Fruit fly (Drosophila melanogaster): ENCODE data around the gene Ada1-2.

The Ada1-2 gene

DNA sequence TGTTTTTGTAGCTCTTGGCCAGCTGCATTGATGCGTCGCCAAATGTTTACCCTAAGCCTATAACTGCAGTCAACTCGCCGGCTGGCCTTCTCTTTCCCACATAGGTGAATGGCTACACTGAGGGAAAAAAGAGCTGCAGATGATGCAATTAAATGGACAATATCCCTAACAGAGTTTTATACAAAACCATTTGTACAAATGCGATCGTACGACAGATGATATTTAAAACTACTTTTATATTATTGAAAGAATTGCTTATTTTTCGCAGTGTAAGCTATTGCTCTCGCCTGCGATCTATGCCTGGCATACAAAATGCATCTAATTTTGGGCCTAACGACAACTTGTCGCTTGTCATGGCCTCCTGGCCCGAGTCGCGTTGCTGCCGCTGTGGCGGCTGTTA lies 42.8 kb upstream of the Ada1-2 start (continued):
- TF ChIP-seq dac (GFP tag; optimal IDR thresholded peaks at IDR 0.05), result peak; percentile 87
- peak; percentile 9 for TF ChIP-seq CG9139 (GFP tag; optimal IDR thresholded peaks at IDR 0.05)
- TF ChIP-seq Sox102F (GFP tag; optimal IDR thresholded peaks at IDR 0.05), result no peak
- peak; percentile 64 for TF ChIP-seq CG1621 (tag; optimal IDR thresholded peaks at IDR 0.05)
- TF ChIP-seq topi (GFP tag; optimal IDR thresholded peaks at IDR 0.05), result peak; percentile 25
- peak; percentile 89 for TF ChIP-seq Gug (GFP tag; IDR thresholded peaks at IDR 0.05)
- peak; percentile 84 for TF ChIP-seq Lpt (GFP tag; optimal IDR thresholded peaks at IDR 0.05)
- TF ChIP-seq Sox14 (GFP tag; optimal IDR thresholded peaks at IDR 0.05), result peak; percentile 75
- peak; percentile 52 for TF ChIP-seq CG11762 (GFP tag; optimal IDR thresholded peaks at IDR 0.05; ENCODE audit: insufficient read depth)
- peak; percentile 65 for TF ChIP-seq fd59A (GFP tag; optimal IDR thresholded peaks at IDR 0.05)
- TF ChIP-seq CG8632 (GFP tag; optimal IDR thresholded peaks at IDR 0.05), result peak; percentile 33
- peak; percentile 66 for TF ChIP-seq Hr38 (GFP tag; optimal IDR thresholded peaks at IDR 0.05)
- peak; percentile 90 for TF ChIP-seq CG4318 (GFP tag; optimal IDR thresholded peaks at IDR 0.05)
- TF ChIP-seq CG8319 (GFP tag; optimal IDR thresholded peaks at IDR 0.05), result no peak
- TF ChIP-seq Eip75B (GFP tag; optimal IDR thresholded peaks at IDR 0.05), result peak; percentile 59
- TF ChIP-seq spab (GFP tag; optimal IDR thresholded peaks at IDR 0.05), result peak; percentile 5
- no peak for TF ChIP-seq Ets21C (GFP tag; optimal IDR thresholded peaks at IDR 0.05)
- TF ChIP-seq OdsH (GFP tag; optimal IDR thresholded peaks at IDR 0.05), result peak; percentile 86
- TF ChIP-seq CG34406 (GFP tag; optimal IDR thresholded peaks at IDR 0.05), result peak; percentile 50
- TF ChIP-seq Ets96B (tag; optimal IDR thresholded peaks at IDR 0.05), result peak; percentile 31
- TF ChIP-seq CG3032 (tag; optimal IDR thresholded peaks at IDR 0.05), result peak; percentile 49
- TF ChIP-seq net (GFP tag; optimal IDR thresholded peaks at IDR 0.05), result peak; percentile 81
- peak; percentile 16 for TF ChIP-seq CG7368 (GFP tag; optimal IDR thresholded peaks at IDR 0.05)
- TF ChIP-seq Hr4 (GFP tag; optimal IDR thresholded peaks at IDR 0.05), result peak; percentile 94
- TF ChIP-seq CG32006 (GFP tag; optimal IDR thresholded peaks at IDR 0.05), result peak; percentile 94
- TF ChIP-seq CG6792 (GFP tag; optimal IDR thresholded peaks at IDR 0.05), result peak; percentile 47
- TF ChIP-seq CG8119 (GFP tag; IDR thresholded peaks at IDR 0.05), result peak; percentile 96
- peak; percentile 21 for TF ChIP-seq Smox (GFP tag; optimal IDR thresholded peaks at IDR 0.05)
- no peak for TF ChIP-seq fkh (GFP tag; optimal IDR thresholded peaks at IDR 0.05)
- TF ChIP-seq esn (GFP tag; optimal IDR thresholded peaks at IDR 0.05), result no peak
- peak; percentile 95 for TF ChIP-seq CG6163 (GFP tag; IDR thresholded peaks at IDR 0.05)
- TF ChIP-seq cyc (GFP tag; optimal IDR thresholded peaks at IDR 0.05), result peak; percentile 26

DNA sequence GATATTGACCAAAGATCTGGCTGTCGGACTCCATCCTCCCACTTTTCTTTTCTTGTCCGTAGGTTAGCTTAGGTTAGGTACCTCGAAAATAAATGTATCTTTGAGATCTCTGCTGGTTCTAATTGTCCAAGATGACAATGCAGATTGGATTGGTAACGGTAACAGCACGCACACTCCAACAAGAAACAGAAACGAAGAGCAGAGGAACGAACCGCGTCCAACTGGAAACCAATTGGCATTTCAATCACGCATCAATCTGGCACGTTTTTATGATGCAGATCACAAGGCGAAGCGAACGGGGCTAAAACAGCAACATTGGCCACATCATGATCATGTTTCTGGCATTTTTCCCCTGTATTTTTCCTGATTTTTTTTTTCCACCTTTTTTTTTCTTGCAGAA lies 36.9 kb upstream of the Ada1-2 start:
- TF ChIP-seq esn (GFP tag; optimal IDR thresholded peaks at IDR 0.05) (no peak), Ets96B (tag; optimal IDR thresholded peaks at IDR 0.05) (no peak), Lpt (GFP tag; optimal IDR thresholded peaks at IDR 0.05) (no peak), CG8632 (GFP tag; optimal IDR thresholded peaks at IDR 0.05) (no peak), CG6808 (GFP tag; optimal IDR thresholded peaks at IDR 0.05) (no peak), Hr39 (GFP tag; optimal IDR thresholded peaks at IDR 0.05) (no peak), CG7368 (GFP tag; optimal IDR thresholded peaks at IDR 0.05) (no peak), Hr38 (GFP tag; optimal IDR thresholded peaks at IDR 0.05) (no peak), CG9139 (GFP tag; optimal IDR thresholded peaks at IDR 0.05) (no peak), Sox102F (GFP tag; optimal IDR thresholded peaks at IDR 0.05) (no peak), Gug (GFP tag; IDR thresholded peaks at IDR 0.05) (no peak), CG10669 (GFP tag; optimal IDR thresholded peaks at IDR 0.05) (no peak), OdsH (GFP tag; optimal IDR thresholded peaks at IDR 0.05) (no peak), Sox14 (GFP tag; optimal IDR thresholded peaks at IDR 0.05) (no peak), spab (GFP tag; optimal IDR thresholded peaks at IDR 0.05) (no peak), CG11902 (GFP tag; optimal IDR thresholded peaks at IDR 0.05) (no peak), CG15336 (GFP tag; IDR thresholded peaks at IDR 0.05) (no peak), vri (GFP tag; optimal IDR thresholded peaks at IDR 0.05) (no peak), CG6854 (GFP tag; optimal IDR thresholded peaks at IDR 0.05) (no peak), CG16779 (tag; optimal IDR thresholded peaks at IDR 0.05) (no peak)
